Fruit fly (Drosophila melanogaster) whole organism, adult: ENCODE results near the gene VhaM9.7-b.

Experiments
- CG12768 ChIP-seq: fragments of 200-800 bp; sonication (Bioruptor generic); optimal IDR thresholded peaks from 2 replicates; lab custom pipeline; 2017; ENCODE audit warnings: missing biosample characterization, missing genetic modification characterization, mild to moderate bottlenecking, moderate library complexity, missing genetic modification reagents
- CG14711 ChIP-seq: fragments of 200-800 bp; sonication (Bioruptor generic); optimal IDR thresholded peaks from 2 replicates; lab custom pipeline; 2018; ENCODE audit warnings: missing biosample characterization, mild to moderate bottlenecking, missing genetic modification characterization, moderate library complexity
- CG1620 ChIP-seq: fragments of 200-800 bp; sonication (Bioruptor generic); optimal IDR thresholded peaks from 2 replicates; lab custom pipeline; 2016; ENCODE audit warnings: missing biosample characterization, missing genetic modification characterization
- CG33017 ChIP-seq: fragments of 200-800 bp; sonication (Bioruptor generic); optimal IDR thresholded peaks from 2 replicates; lab custom pipeline; 2018; ENCODE audit warnings: missing biosample characterization, mild to moderate bottlenecking, missing genetic modification characterization, moderate library complexity
- CG7045 ChIP-seq: fragments of 200-800 bp; sonication (Bioruptor generic); optimal IDR thresholded peaks from 2 replicates; lab custom pipeline; 2017; ENCODE audit warnings: missing biosample characterization, mild to moderate bottlenecking, missing genetic modification characterization
- Hr96 ChIP-seq: fragments of 200-800 bp; sonication (Bioruptor generic); optimal IDR thresholded peaks from 2 replicates; lab custom pipeline; 2016; ENCODE audit warnings: missing biosample characterization, missing genetic modification characterization
- Mnt ChIP-seq: fragments of 200-800 bp; sonication (Bioruptor generic); optimal IDR thresholded peaks from 2 replicates; lab custom pipeline; 2016; ENCODE audit warnings: missing biosample characterization, mild to moderate bottlenecking, missing genetic modification characterization
- bab1 ChIP-seq: fragments of 200-800 bp; sonication (Bioruptor generic); optimal IDR thresholded peaks from 3 replicates; lab custom pipeline; 2019; ENCODE audit warnings: missing biosample characterization, mild to moderate bottlenecking, missing genetic modification characterization, moderate library complexity
- cnc ChIP-seq, 2 experiments: fragments of >200 bp; optimal IDR thresholded peaks; 2 replicates each; lab custom pipeline; 2017

DNA sequence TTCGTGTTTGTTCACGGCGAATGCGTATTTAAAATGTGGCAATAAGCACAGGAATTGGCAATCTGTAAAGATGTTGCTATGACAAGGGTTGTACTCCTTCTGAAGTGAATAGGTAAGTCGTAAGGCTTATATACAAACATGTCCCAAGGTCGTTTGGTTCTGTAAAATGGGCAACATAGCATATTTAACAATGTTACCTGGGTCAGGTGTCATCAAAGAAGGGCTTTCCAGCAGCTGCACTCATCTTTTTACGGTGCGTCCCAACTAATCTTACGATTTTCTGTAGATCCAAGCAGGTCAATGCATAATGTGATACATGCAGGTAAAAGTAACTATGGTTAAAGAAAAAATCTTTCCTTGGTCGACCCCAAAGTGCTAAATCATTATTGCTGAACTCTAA lies 49.2 kb upstream of the VhaM9.7-b start, which contains the start of gene Neu2:
- no peak for TF ChIP-seq CG1620 (GFP tag; lab: Kevin White, UChicago)
- no peak for TF ChIP-seq Mnt
- TF ChIP-seq cnc (optimal IDR thresholded peaks at IDR 0.05; lab: Kevin White, UChicago), result no peak
- no peak for TF ChIP-seq CG33017 (tag; lab: Kevin White, UChicago)
- no peak for TF ChIP-seq CG12768 (GFP tag; lab: Kevin White, UChicago)
- no peak for TF ChIP-seq CG7045 (GFP tag; lab: Kevin White, UChicago)
- TF ChIP-seq Hr96, result no peak
- TF ChIP-seq bab1, result no peak
- TF ChIP-seq CG14711 (tag; lab: Kevin White, UChicago), result no peak
